Worm (Caenorhabditis elegans): ENCODE measurements around the gene K03B8.8.

- TF ChIP-seq blmp-1 (tag; optimal IDR thresholded peaks at IDR 0.05; ENCODE audit: insufficient read depth): no peak
- TF ChIP-seq nhr-11 (tag; optimal IDR thresholded peaks at IDR 0.05): no peak
- no peak for TF ChIP-seq lin-39 (tag; optimal IDR thresholded peaks at IDR 0.05)
- TF ChIP-seq aly-2 (tag; optimal IDR thresholded peaks at IDR 0.05): no peak
- TF ChIP-seq lin-13 (GFP tag; optimal IDR thresholded peaks at IDR 0.05): no peak
- TF ChIP-seq dmd-4 (tag; optimal IDR thresholded peaks at IDR 0.05): no peak
- TF ChIP-seq ceh-82 (tag; optimal IDR thresholded peaks at IDR 0.05): no peak
- TF ChIP-seq skn-1 (tag; optimal IDR thresholded peaks at IDR 0.05): no peak
- no peak for TF ChIP-seq zag-1 (tag; optimal IDR thresholded peaks at IDR 0.05)
Measured at ce11 chrV:11403702-11404101, 7.1 kb downstream of the K03B8.8 start.
